Worm (Caenorhabditis elegans) whole organism, late embryonic: ENCODE results near the gene Y38C1AA.6.

ENCODE experiments used
- K09A11.1 ChIP-seq: sonication (generic microtip); optimal IDR thresholded peaks from 2 replicates; lab custom pipeline; 2017; ENCODE audit warnings: antibody characterized with exemption, mild to moderate bottlenecking, missing genetic modification characterization, missing compliant biosample characterization; ENCODE audit not compliant: insufficient read depth
- ama-1 ChIP-seq: fragments of 150-350 bp; optimal IDR thresholded peaks from 2 replicates; lab custom pipeline; 2014
- hlh-30 ChIP-seq: sonication (generic microtip); optimal IDR thresholded peaks from 2 replicates; lab custom pipeline; 2017; ENCODE audit warnings: antibody characterized with exemption, missing genetic modification characterization, missing compliant biosample characterization; ENCODE audit not compliant: insufficient read depth
- hlh-8 ChIP-seq: sonication (generic microtip); optimal IDR thresholded peaks from 2 replicates; lab custom pipeline; 2016; ENCODE audit warnings: missing genotype, missing genetic modification characterization, missing compliant biosample characterization
- nhr-11 ChIP-seq: fragments of 150-350 bp; optimal IDR thresholded peaks from 2 replicates; lab custom pipeline; 2014; ENCODE audit warnings: missing biosample characterization, missing genetic modification characterization
- pag-3 ChIP-seq: sonication (generic microtip); optimal IDR thresholded peaks from 2 replicates; lab custom pipeline; 2016; ENCODE audit warnings: missing compliant biosample characterization, missing genetic modification characterization, borderline replicate concordance
- pha-4 ChIP-seq: fragments of 150-350 bp; optimal IDR thresholded peaks from 2 replicates; lab custom pipeline; 2018; ENCODE audit warnings: missing biosample characterization, missing genetic modification reagents, missing genetic modification characterization
- sox-4 ChIP-seq: sonication (generic microtip); optimal IDR thresholded peaks from 2 replicates; lab custom pipeline; 2017; ENCODE audit warnings: mild to moderate bottlenecking, missing genetic modification characterization, inconsistent platforms, missing compliant biosample characterization
- zip-5 ChIP-seq: sonication (generic microtip); optimal IDR thresholded peaks from 2 replicates; lab custom pipeline; 2016; ENCODE audit warnings: missing genetic modification characterization, missing compliant biosample characterization

- TF ChIP-seq hlh-30 (tag; lab: Kevin White, UChicago) (no peak), nhr-11 (no peak), pag-3 (tag; lab: Kevin White, UChicago) (no peak), sox-4 (tag; lab: Kevin White, UChicago) (no peak), K09A11.1 (no peak), hlh-8 (no peak), zip-5 (tag; lab: Kevin White, UChicago) (no peak), pha-4 (no peak), ama-1 (lab: Kevin White, UChicago) (no peak)
These were observed 42.8 kb upstream of the Y38C1AA.6 start for ce11 chrIV:119792-120191.
